Worm (Caenorhabditis elegans): ENCODE measurements around the gene fbxa-210.

The fbxa-210 gene

DNA sequence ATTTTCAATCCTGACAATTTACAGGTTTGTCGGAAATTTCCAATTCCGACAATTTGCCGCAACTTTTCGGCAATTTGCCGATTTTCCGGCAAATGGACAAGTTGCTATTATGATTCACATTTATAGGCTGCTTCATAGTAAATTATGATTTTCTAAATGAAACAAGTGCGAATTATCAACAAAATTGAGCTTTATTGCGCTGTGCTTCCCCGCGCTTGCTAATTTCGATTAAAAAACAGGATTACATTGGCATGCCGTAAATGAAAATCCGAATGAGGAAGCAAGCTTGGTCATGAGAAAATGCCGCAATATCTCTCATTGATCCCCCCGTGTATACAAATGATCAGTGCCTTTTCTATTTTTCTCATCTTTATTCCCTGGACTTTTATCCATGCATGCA, 13.5 kb downstream of the fbxa-210 start, which contains the start of gene Y37H2A.10:
Gene Y37H2A.10, plus strand, starts transcription at position 301 of the 400 bp plus-strand sequence.
- TF ChIP-seq sdz-12 (GFP tag; optimal IDR thresholded peaks at IDR 0.05) (no peak), spr-1 (tag; optimal IDR thresholded peaks at IDR 0.05) (no peak)

ce11 chrV:18141161-18141560, 16.0 kb downstream of the fbxa-210 start, which contains the start of gene Y37H2A.11:
Gene Y37H2A.11 (plus strand): TSS chrV:18141461.
- TF ChIP-seq jun-1 (tag; optimal IDR thresholded peaks at IDR 0.05) (no peak), ceh-44 (GFP tag; IDR thresholded peaks at IDR 0.05) (no peak), madf-9 (GFP tag; conservative IDR thresholded peaks at IDR 0.05) (no peak), rbr-2 (tag; optimal IDR thresholded peaks at IDR 0.05) (no peak), nhr-237 (tag; optimal IDR thresholded peaks at IDR 0.05) (no peak), attf-4 (tag; optimal IDR thresholded peaks at IDR 0.05) (no peak)

DNA sequence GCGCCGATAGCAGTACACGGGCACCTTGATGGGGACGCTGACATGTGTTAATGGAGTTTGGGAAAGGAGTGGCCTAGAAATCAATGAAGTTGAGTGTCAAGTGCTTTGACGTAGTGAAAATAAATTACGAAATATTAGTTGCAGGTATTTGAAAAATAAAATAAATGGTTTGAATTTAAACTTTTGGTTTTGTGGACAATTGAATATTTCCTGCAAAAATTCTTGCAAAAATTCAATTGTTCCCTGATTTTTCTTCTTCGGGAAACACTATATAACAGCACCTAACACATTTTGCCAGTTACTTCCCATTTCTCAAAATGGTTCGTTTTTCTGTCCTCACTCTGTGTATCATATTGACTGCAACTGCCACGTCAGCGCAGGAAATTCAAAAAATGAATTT, 17.4 kb downstream of the fbxa-210 start, which contains the start of gene Y37H2A.13:
Gene Y37H2A.13, plus strand, starts transcription at position 301 of the 400 bp plus-strand sequence.
- TF ChIP-seq lin-15B (tag; optimal IDR thresholded peaks at IDR 0.05) (no peak), dmd-6 (GFP tag; IDR thresholded peaks at IDR 0.05) (no peak), Y75B8A.6 (GFP tag; IDR thresholded peaks at IDR 0.05) (no peak), T20F7.1 (GFP tag; optimal IDR thresholded peaks at IDR 0.05) (no peak), ztf-11 (tag; optimal IDR thresholded peaks at IDR 0.05) (no peak), ctbp-1 (GFP tag; IDR thresholded peaks at IDR 0.05) (no peak), tag-97 (GFP tag; IDR thresholded peaks at IDR 0.05) (no peak), hlh-30 (tag; optimal IDR thresholded peaks at IDR 0.05; ENCODE audit: insufficient read depth) (no peak), mxl-3 (GFP tag; optimal IDR thresholded peaks at IDR 0.05) (no peak), Y5F2A.4 (GFP tag; optimal IDR thresholded peaks at IDR 0.05) (no peak), ama-1 (optimal IDR thresholded peaks at IDR 0.05) (no peak), zip-2 (tag; optimal IDR thresholded peaks at IDR 0.05) (no peak), arid-1 (GFP tag; conservative IDR thresholded peaks at IDR 0.05) (no peak), tra-1 (GFP tag; IDR thresholded peaks at IDR 0.05) (no peak), gei-8 (GFP tag; optimal IDR thresholded peaks at IDR 0.05) (no peak), snpc-1.2 (GFP tag; IDR thresholded peaks at IDR 0.05) (no peak), Y48G9A.11 (GFP tag; IDR thresholded peaks at IDR 0.05) (no peak)

ce11 chrV:18143445-18143844, 18.3 kb downstream of the fbxa-210 start, which contains the start of gene Y37H2A.14:
Gene Y37H2A.14 (plus strand): TSS chrV:18143745.
- no peak for TF ChIP-seq dve-1 (tag; optimal IDR thresholded peaks at IDR 0.05; ENCODE audit: insufficient read depth)
- peak; percentile 22 for TF ChIP-seq pqm-1 (tag; optimal IDR thresholded peaks at IDR 0.05)
- no peak for TF ChIP-seq nhr-237 (tag; optimal IDR thresholded peaks at IDR 0.05)
- no peak for TF ChIP-seq ceh-32 (tag; optimal IDR thresholded peaks at IDR 0.05; ENCODE audit: poor library complexity)

DNA sequence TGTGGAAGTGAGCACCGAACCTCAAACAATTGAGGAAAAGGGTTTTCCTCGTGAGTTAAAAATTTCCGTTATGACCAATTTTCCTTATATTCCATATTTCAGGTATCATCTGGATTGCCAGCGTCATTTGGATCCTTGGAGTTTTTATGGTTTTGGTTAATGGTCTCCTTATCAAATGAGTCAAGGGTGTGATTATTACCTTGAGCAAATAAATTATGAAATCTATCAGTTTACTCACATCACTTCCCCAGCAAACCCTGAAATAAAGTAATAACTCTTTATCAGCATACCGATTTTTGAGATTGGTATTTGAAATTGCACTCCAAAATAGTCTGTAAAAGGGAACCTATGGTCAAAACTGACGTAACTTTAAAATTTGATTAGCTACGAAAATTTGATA, 19.3 kb downstream of the fbxa-210 start:
- TF ChIP-seq hlh-30 (tag; optimal IDR thresholded peaks at IDR 0.05; ENCODE audit: insufficient read depth) (no peak), mxl-2 (GFP tag; conservative IDR thresholded peaks at IDR 0.05) (no peak), daf-12 (tag; optimal IDR thresholded peaks at IDR 0.05) (no peak), zfp-3 (GFP tag; conservative IDR thresholded peaks at IDR 0.05) (no peak), php-3 (GFP tag; IDR thresholded peaks at IDR 0.05) (peak; percentile 50; the same call in 1 of the 2 replicates), unc-62 (GFP tag; optimal IDR thresholded peaks at IDR 0.05 in 1 of 2) (no peak), unc-62 (tag; optimal IDR thresholded peaks at IDR 0.05) (no peak), pqm-1 (tag; optimal IDR thresholded peaks at IDR 0.05) (peak; percentile 31), daf-16 (GFP tag; optimal IDR thresholded peaks at IDR 0.05) (no peak), daf-16 (tag; optimal IDR thresholded peaks at IDR 0.05) (peak; percentile 0)
